Fruit fly (Drosophila melanogaster): ENCODE results near the gene Sf3a2.

DNA sequence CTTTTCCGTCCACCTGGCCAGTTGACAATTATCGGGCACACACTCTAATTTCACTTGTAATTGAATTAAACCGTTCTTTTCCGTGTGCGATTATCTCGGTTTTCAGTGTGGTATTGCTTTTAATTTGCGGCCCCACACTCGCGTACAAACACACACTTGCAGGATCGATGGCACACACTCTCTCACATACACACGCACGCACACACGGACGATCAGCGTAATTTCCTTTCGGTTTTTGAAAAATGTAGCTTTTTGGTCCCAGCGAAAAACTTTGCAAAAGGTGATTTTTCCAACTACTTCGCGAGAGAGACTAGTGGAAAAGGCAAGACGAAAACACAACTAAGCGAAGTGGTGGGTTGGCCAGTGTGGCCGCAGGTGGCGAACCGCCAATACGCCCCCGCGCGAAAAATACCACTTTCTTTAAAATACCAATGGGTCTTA lies 9.1 kb downstream of the Sf3a2 start, which contains the start of gene Atg1:
- no peak for TF ChIP-seq CG15710 (tag; optimal IDR thresholded peaks at IDR 0.05)
- no peak for TF ChIP-seq fd96Ca (GFP tag; IDR thresholded peaks at IDR 0.05)
